Fruit fly (Drosophila melanogaster) whole organism, adult: Measurements from ENCODE around the gene CG5861.
A peak's percentile ranks its signal among the peaks of the same experiment; 100 is the strongest.

Experiments
- CG11617 ChIP-seq: fragments of 200-800 bp; sonication (Bioruptor generic); optimal IDR thresholded peaks from 2 replicates; lab custom pipeline; 2017; ENCODE audit warnings: mild to moderate bottlenecking, missing biosample characterization, missing genetic modification reagents, missing genetic modification characterization
- CG12768 ChIP-seq: fragments of 200-800 bp; sonication (Bioruptor generic); optimal IDR thresholded peaks from 2 replicates; lab custom pipeline; 2017; ENCODE audit warnings: missing biosample characterization, missing genetic modification characterization, mild to moderate bottlenecking, moderate library complexity, missing genetic modification reagents
- CG14711 ChIP-seq: fragments of 200-800 bp; sonication (Bioruptor generic); optimal IDR thresholded peaks from 2 replicates; lab custom pipeline; 2018; ENCODE audit warnings: missing biosample characterization, mild to moderate bottlenecking, missing genetic modification characterization, moderate library complexity
- CG1620 ChIP-seq: fragments of 200-800 bp; sonication (Bioruptor generic); optimal IDR thresholded peaks from 2 replicates; lab custom pipeline; 2016; ENCODE audit warnings: missing biosample characterization, missing genetic modification characterization
- CG33017 ChIP-seq: fragments of 200-800 bp; sonication (Bioruptor generic); optimal IDR thresholded peaks from 2 replicates; lab custom pipeline; 2018; ENCODE audit warnings: missing biosample characterization, mild to moderate bottlenecking, missing genetic modification characterization, moderate library complexity
- CG5204 ChIP-seq: fragments of 200-800 bp; sonication (Bioruptor generic); optimal IDR thresholded peaks from 2 replicates; lab custom pipeline; 2016; ENCODE audit warnings: missing biosample characterization, missing genetic modification characterization
- CG7045 ChIP-seq: fragments of 200-800 bp; sonication (Bioruptor generic); optimal IDR thresholded peaks from 2 replicates; lab custom pipeline; 2017; ENCODE audit warnings: missing biosample characterization, mild to moderate bottlenecking, missing genetic modification characterization
- CG7101 ChIP-seq: fragments of 200-800 bp; sonication (Bioruptor generic); optimal IDR thresholded peaks from 2 replicates; lab custom pipeline; 2018; ENCODE audit warnings: missing biosample characterization, mild to moderate bottlenecking, missing genetic modification characterization, moderate library complexity
- Clk ChIP-seq: fragments of 200-800 bp; sonication (Bioruptor generic); optimal IDR thresholded peaks from 2 replicates; lab custom pipeline; 2017; ENCODE audit warnings: missing biosample characterization, missing genetic modification characterization
- Crg-1 ChIP-seq: fragments of 200-800 bp; sonication (Bioruptor generic); optimal IDR thresholded peaks from 2 replicates; lab custom pipeline; 2016; ENCODE audit warnings: missing biosample characterization, missing genetic modification characterization
- Hr96 ChIP-seq: fragments of 200-800 bp; sonication (Bioruptor generic); optimal IDR thresholded peaks from 2 replicates; lab custom pipeline; 2016; ENCODE audit warnings: missing biosample characterization, missing genetic modification characterization
- Mnt ChIP-seq: fragments of 200-800 bp; sonication (Bioruptor generic); optimal IDR thresholded peaks from 2 replicates; lab custom pipeline; 2016; ENCODE audit warnings: missing biosample characterization, mild to moderate bottlenecking, missing genetic modification characterization
- bab1 ChIP-seq: fragments of 200-800 bp; sonication (Bioruptor generic); optimal IDR thresholded peaks from 3 replicates; lab custom pipeline; 2019; ENCODE audit warnings: missing biosample characterization, mild to moderate bottlenecking, missing genetic modification characterization, moderate library complexity
- cic ChIP-seq: fragments of 200-800 bp; sonication (Bioruptor generic); optimal IDR thresholded peaks from 2 replicates; lab custom pipeline; 2017; ENCODE audit warnings: missing biosample characterization, mild to moderate bottlenecking, missing genetic modification characterization, moderate library complexity
- cnc ChIP-seq, 2 experiments: fragments of >200 bp; optimal IDR thresholded peaks; 2 replicates each; lab custom pipeline; 2017
- kay ChIP-seq: fragments of 200-800 bp; sonication (Bioruptor generic); peaks from one replicate; lab custom pipeline; 2016; ENCODE audit warnings: missing biosample characterization, missing genetic modification characterization, borderline replicate concordance
- ovo ChIP-seq: fragments of 200-800 bp; sonication (Bioruptor generic); optimal IDR thresholded peaks from 2 replicates; lab custom pipeline; 2016; ENCODE audit warnings: missing biosample characterization, missing genetic modification characterization
- pad ChIP-seq: fragments of 200-800 bp; sonication (Bioruptor generic); optimal IDR thresholded peaks from 3 replicates; lab custom pipeline; 2017; ENCODE audit warnings: missing biosample characterization, missing genetic modification characterization, mild to moderate bottlenecking, moderate library complexity, missing genetic modification reagents
- tj ChIP-seq: fragments of 200-800 bp; sonication (Bioruptor generic); optimal IDR thresholded peaks from 3 replicates; lab custom pipeline; 2017; ENCODE audit warnings: missing biosample characterization, mild to moderate bottlenecking, missing genetic modification characterization, moderate library complexity
- toe ChIP-seq: fragments of 200-800 bp; sonication (Bioruptor generic); optimal IDR thresholded peaks from 2 replicates; lab custom pipeline; 2016; ENCODE audit warnings: missing biosample characterization, missing genetic modification characterization

Gene CG5861

dm6 chr2L:16337785-16338184 is 30.7 kb upstream of the CG5861 start, which contains the start of gene CG31817:
Gene CG31817 (minus strand): TSS chr2L:16337885.
- TF ChIP-seq CG11617 (GFP tag; lab: Kevin White, UChicago) (no peak), Mnt (GFP tag; lab: Kevin White, UChicago) (no peak), Crg-1 (GFP tag; lab: Kevin White, UChicago) (no peak), CG14711 (tag; lab: Kevin White, UChicago) (no peak), CG12768 (no peak), kay (GFP tag; lab: Kevin White, UChicago) (no peak), bab1 (GFP tag; lab: Kevin White, UChicago) (no peak), pad (GFP tag; lab: Kevin White, UChicago) (no peak)

- TF ChIP-seq CG12768 (no peak), bab1 (GFP tag; lab: Kevin White, UChicago) (no peak), toe (no peak), CG11617 (GFP tag; lab: Kevin White, UChicago) (no peak), cic (no peak), Clk (GFP tag; lab: Kevin White, UChicago) (no peak), pad (GFP tag; lab: Kevin White, UChicago) (no peak)
These were observed 22.5 kb upstream of the CG5861 start, which contains the start of gene CG4440 for dm6 chr2L:16329625-16330024. Gene CG4440 (plus strand): TSS chr2L:16329925.

- TF ChIP-seq CG5204 (GFP tag; lab: Kevin White, UChicago) (no peak), ovo (GFP tag; lab: Kevin White, UChicago) (no peak), CG33017 (tag; lab: Kevin White, UChicago) (no peak), Mnt (GFP tag; lab: Kevin White, UChicago) (peak; percentile 53), Crg-1 (GFP tag; lab: Kevin White, UChicago) (no peak), bab1 (GFP tag; lab: Kevin White, UChicago) (peak; percentile 26), CG14711 (tag; lab: Kevin White, UChicago) (peak; percentile 23), CG12768 (no peak), CG11617 (GFP tag; lab: Kevin White, UChicago) (no peak), CG7101 (tag; lab: Kevin White, UChicago) (peak; percentile 1), CG7045 (GFP tag; lab: Kevin White, UChicago) (no peak), cic (no peak), cnc (optimal IDR thresholded peaks at IDR 0.05; lab: Kevin White, UChicago) (no peak), tj (GFP tag; lab: Kevin White, UChicago) (no peak), pad (GFP tag; lab: Kevin White, UChicago) (peak; percentile 13), kay (GFP tag; lab: Kevin White, UChicago) (peak; percentile 80), Clk (GFP tag; lab: Kevin White, UChicago) (no peak), Hr96 (GFP tag; lab: Kevin White, UChicago) (no peak), CG1620 (GFP tag; lab: Kevin White, UChicago) (peak; percentile 28), toe (peak; percentile 60)
These were observed 22.0 kb upstream of the CG5861 start, which contains the start of gene mRpL4 for dm6 chr2L:16329102-16329520. Gene mRpL4 (minus strand): TSS chr2L:16329132.

dm6 chr2L:16326892-16327291 is 19.8 kb upstream of the CG5861 start, which contains the start of gene CG4278:
Gene CG4278 (plus strand): TSS chr2L:16327069.
- no peak for TF ChIP-seq CG12768

- TF ChIP-seq toe (peak; percentile 97), CG7101 (tag; lab: Kevin White, UChicago) (peak; percentile 95), CG33017 (tag; lab: Kevin White, UChicago) (peak; percentile 91), pad (GFP tag; lab: Kevin White, UChicago) (peak; percentile 68), Mnt (GFP tag; lab: Kevin White, UChicago) (peak; percentile 94), Hr96 (GFP tag; lab: Kevin White, UChicago) (peak; percentile 94), CG14711 (tag; lab: Kevin White, UChicago) (peak; percentile 91), CG5204 (GFP tag; lab: Kevin White, UChicago) (peak; percentile 95), kay (GFP tag; lab: Kevin White, UChicago) (peak; percentile 98), Crg-1 (GFP tag; lab: Kevin White, UChicago) (peak; percentile 69), Clk (GFP tag; lab: Kevin White, UChicago) (peak; percentile 57), CG1620 (GFP tag; lab: Kevin White, UChicago) (peak; percentile 94), cic (peak; percentile 86), cnc (optimal IDR thresholded peaks at IDR 0.05; lab: Kevin White, UChicago) (no peak), CG11617 (GFP tag; lab: Kevin White, UChicago) (peak; percentile 94), CG12768 (peak; percentile 88), bab1 (GFP tag; lab: Kevin White, UChicago) (peak; percentile 94), tj (GFP tag; lab: Kevin White, UChicago) (peak; percentile 81), ovo (GFP tag; lab: Kevin White, UChicago) (peak; percentile 76), CG7045 (GFP tag; lab: Kevin White, UChicago) (peak; percentile 92)
These were observed 18.6 kb upstream of the CG5861 start, which contains the start of gene cact for dm6 chr2L:16325515-16326257. Gene cact (minus strand): TSS chr2L:16326207.

- TF ChIP-seq cnc (optimal IDR thresholded peaks at IDR 0.05; lab: Kevin White, UChicago) (no peak), bab1 (GFP tag; lab: Kevin White, UChicago) (no peak), CG12768 (peak; percentile 72), CG33017 (tag; lab: Kevin White, UChicago) (peak; percentile 41), CG14711 (tag; lab: Kevin White, UChicago) (no peak), toe (peak; percentile 30), CG7045 (GFP tag; lab: Kevin White, UChicago) (no peak), Hr96 (GFP tag; lab: Kevin White, UChicago) (peak; percentile 22), kay (GFP tag; lab: Kevin White, UChicago) (no peak), cic (peak; percentile 30), Clk (GFP tag; lab: Kevin White, UChicago) (peak; percentile 13), Mnt (GFP tag; lab: Kevin White, UChicago) (peak; percentile 23), CG11617 (GFP tag; lab: Kevin White, UChicago) (no peak), CG1620 (GFP tag; lab: Kevin White, UChicago) (peak; percentile 6), CG5204 (GFP tag; lab: Kevin White, UChicago) (no peak), ovo (GFP tag; lab: Kevin White, UChicago) (peak; percentile 86), Crg-1 (GFP tag; lab: Kevin White, UChicago) (peak; percentile 38), CG7101 (tag; lab: Kevin White, UChicago) (no peak), pad (GFP tag; lab: Kevin White, UChicago) (peak; percentile 88), tj (GFP tag; lab: Kevin White, UChicago) (peak; percentile 83)
These were observed 17.7 kb upstream of the CG5861 start for dm6 chr2L:16324833-16325232.
